Fruit fly (Drosophila melanogaster) whole organism, wandering third instar larva: Measurements from ENCODE around the gene CG7974.

ENCODE experiments used
- CG32264 ChIP-seq: fragments of 200-800 bp; sonication (Bioruptor generic); optimal IDR thresholded peaks from 2 replicates; lab custom pipeline; 2016; ENCODE audit warnings: missing biosample characterization, missing genetic modification characterization
- CG9705 ChIP-seq: fragments of 200-800 bp; sonication (Bioruptor generic); optimal IDR thresholded peaks from 2 replicates; lab custom pipeline; 2018; ENCODE audit warnings: missing biosample characterization, mild to moderate bottlenecking, missing genetic modification characterization
- CrebA ChIP-seq: fragments of 200-800 bp; sonication (Bioruptor generic); optimal IDR thresholded peaks from 2 replicates; lab custom pipeline; 2016; ENCODE audit warnings: missing biosample characterization, mild to moderate bottlenecking, missing genetic modification characterization, borderline replicate concordance
- Dif ChIP-seq: fragments of 200-275, 200-300 bp; sonication (Bioruptor generic); optimal IDR thresholded peaks from 2 replicates; lab custom pipeline; 2018; ENCODE audit warnings: missing biosample characterization, missing genetic modification characterization; ENCODE audit not compliant: partially characterized antibody
- GATAd ChIP-seq: sonication (Bioruptor generic); optimal IDR thresholded peaks from 2 replicates; lab custom pipeline; 2016; ENCODE audit warnings: missing biosample characterization, missing genetic modification characterization
- HLH106 ChIP-seq: fragments of 200-800 bp; optimal IDR thresholded peaks from 3 replicates; lab custom pipeline; 2019; ENCODE audit warnings: missing biosample characterization, mild to moderate bottlenecking, missing genetic modification characterization, moderate library complexity
- Hnf4 ChIP-seq: fragments of 200-800 bp; sonication (Bioruptor generic); optimal IDR thresholded peaks from 2 replicates; lab custom pipeline; 2016; ENCODE audit warnings: missing biosample characterization, mild to moderate bottlenecking, missing genetic modification characterization
- Hr78 ChIP-seq: fragments of >200 bp; optimal IDR thresholded peaks from 2 replicates; lab custom pipeline; 2017; ENCODE audit warnings: missing biosample characterization, missing genetic modification characterization
- Hr83 ChIP-seq: fragments of 200-300 bp; sonication (Bioruptor generic); optimal IDR thresholded peaks from 2 replicates; lab custom pipeline; 2016; ENCODE audit warnings: missing biosample characterization, mild to moderate bottlenecking, missing genetic modification characterization, moderate library complexity; ENCODE audit not compliant: poor library complexity, severe bottlenecking
- Jra ChIP-seq: sonication (Bioruptor generic); optimal IDR thresholded peaks from 2 replicates; lab custom pipeline; 2016; ENCODE audit warnings: missing biosample characterization, missing genetic modification characterization
- Mio ChIP-seq: sonication (Bioruptor generic); optimal IDR thresholded peaks from 2 replicates; lab custom pipeline; 2016; ENCODE audit warnings: missing biosample characterization, missing genetic modification characterization
- Myc ChIP-seq: fragments of >200 bp; optimal IDR thresholded peaks from 2 replicates; lab custom pipeline; 2017
- N ChIP-seq: fragments of >200 bp; optimal IDR thresholded peaks from 2 replicates; lab custom pipeline; 2018; ENCODE audit warnings: missing biosample characterization, missing external identifiers, missing genetic modification characterization
- OdsH ChIP-seq: fragments of 200-800 bp; sonication (Bioruptor generic); optimal IDR thresholded peaks from 2 replicates; lab custom pipeline; 2016; ENCODE audit warnings: missing biosample characterization, mild to moderate bottlenecking, missing genetic modification characterization
- Rel ChIP-seq, 2 experiments: fragments of 200-800 bp; sonication (Bioruptor generic) in 1 of 2; optimal IDR thresholded peaks; 2 replicates in 1 of 2; 3 replicates in 1 of 2; lab custom pipeline; 2016 to 2019; ENCODE audit warnings: mild to moderate bottlenecking in 2 of 2, missing biosample characterization in 2 of 2, missing genetic modification characterization in 2 of 2, moderate library complexity in 1 of 2
- Sp1 ChIP-seq: fragments of 200-800 bp; sonication (Bioruptor generic); optimal IDR thresholded peaks from 3 replicates; lab custom pipeline; 2019; ENCODE audit warnings: missing biosample characterization, mild to moderate bottlenecking, missing genetic modification characterization, moderate library complexity
- br ChIP-seq: fragments of 200-800 bp; sonication (Bioruptor generic); optimal IDR thresholded peaks from 2 replicates; lab custom pipeline; 2016; ENCODE audit warnings: missing biosample characterization, missing genetic modification characterization
- dl ChIP-seq, 2 experiments: fragments of 175-275, 200-275 bp in 1 of 2; fragments of 200-275 bp in 1 of 2; sonication (Bioruptor generic); optimal IDR thresholded peaks; lab custom pipeline; 2018; ENCODE audit warnings: mild to moderate bottlenecking in 2 of 2, missing biosample characterization in 2 of 2, missing genetic modification characterization in 2 of 2, moderate library complexity in 2 of 2; ENCODE audit not compliant: partially characterized antibody in 2 of 2, insufficient read depth in 1 of 2
- dmrt93B ChIP-seq: fragments of 200-800 bp; sonication (Bioruptor generic); optimal IDR thresholded peaks from 2 replicates; lab custom pipeline; 2018; ENCODE audit warnings: missing biosample characterization, mild to moderate bottlenecking, missing genetic modification characterization
- dsf ChIP-seq: sonication (Bioruptor generic); optimal IDR thresholded peaks from 2 replicates; lab custom pipeline; 2016; ENCODE audit warnings: missing biosample characterization, missing genetic modification characterization, borderline replicate concordance
- ey ChIP-seq: fragments of 200-800 bp; sonication (Bioruptor generic); optimal IDR thresholded peaks from 2 replicates; lab custom pipeline; 2016; ENCODE audit warnings: missing biosample characterization, missing genetic modification characterization
- foxo ChIP-seq, 2 experiments: fragments of 200-800 bp; sonication (Bioruptor generic); optimal IDR thresholded peaks; 2 replicates in 1 of 2; 3 replicates in 1 of 2; lab custom pipeline; 2016 to 2017; ENCODE audit warnings: missing biosample characterization in 2 of 2, missing genetic modification characterization in 2 of 2
- fru ChIP-seq: fragments of 200-800 bp; sonication (Bioruptor generic); optimal IDR thresholded peaks from 3 replicates; lab custom pipeline; 2016; ENCODE audit warnings: missing biosample characterization, mild to moderate bottlenecking, missing genetic modification characterization
- h ChIP-seq: fragments of 200-800 bp; sonication (Bioruptor generic); optimal IDR thresholded peaks from 3 replicates; lab custom pipeline; 2016; ENCODE audit warnings: missing biosample characterization, mild to moderate bottlenecking, missing genetic modification characterization
- jim ChIP-seq: fragments of 175-275, 200-325 bp; sonication (Bioruptor generic); optimal IDR thresholded peaks from 2 replicates; lab custom pipeline; 2016; ENCODE audit warnings: missing biosample characterization, mild to moderate bottlenecking, missing genetic modification characterization
- psq ChIP-seq: fragments of 200-800 bp; sonication (Bioruptor generic); optimal IDR thresholded peaks from 3 replicates; lab custom pipeline; 2017; ENCODE audit warnings: missing biosample characterization, mild to moderate bottlenecking, missing genetic modification characterization, moderate library complexity
- rgr ChIP-seq: fragments of 200-800 bp; sonication (Bioruptor generic); optimal IDR thresholded peaks from 3 replicates; lab custom pipeline; 2016; ENCODE audit warnings: missing biosample characterization, mild to moderate bottlenecking, missing genetic modification characterization
- sage ChIP-seq: fragments of 200-800 bp; sonication (Bioruptor generic); optimal IDR thresholded peaks from 2 replicates; lab custom pipeline; 2016; ENCODE audit warnings: missing biosample characterization, mild to moderate bottlenecking, missing genetic modification characterization
- sv ChIP-seq: fragments of 200-800 bp; sonication (Bioruptor generic); optimal IDR thresholded peaks from 3 replicates; lab custom pipeline; 2016; ENCODE audit warnings: missing biosample characterization, missing genetic modification characterization
- usp ChIP-seq: fragments of >200 bp; optimal IDR thresholded peaks from 2 replicates; lab custom pipeline; 2017; ENCODE audit warnings: missing biosample characterization, missing genetic modification characterization
- woc ChIP-seq: sonication (Bioruptor generic); optimal IDR thresholded peaks from 2 replicates; lab custom pipeline; 2016; ENCODE audit warnings: missing biosample characterization, mild to moderate bottlenecking, missing genetic modification characterization

Gene CG7974

DNA sequence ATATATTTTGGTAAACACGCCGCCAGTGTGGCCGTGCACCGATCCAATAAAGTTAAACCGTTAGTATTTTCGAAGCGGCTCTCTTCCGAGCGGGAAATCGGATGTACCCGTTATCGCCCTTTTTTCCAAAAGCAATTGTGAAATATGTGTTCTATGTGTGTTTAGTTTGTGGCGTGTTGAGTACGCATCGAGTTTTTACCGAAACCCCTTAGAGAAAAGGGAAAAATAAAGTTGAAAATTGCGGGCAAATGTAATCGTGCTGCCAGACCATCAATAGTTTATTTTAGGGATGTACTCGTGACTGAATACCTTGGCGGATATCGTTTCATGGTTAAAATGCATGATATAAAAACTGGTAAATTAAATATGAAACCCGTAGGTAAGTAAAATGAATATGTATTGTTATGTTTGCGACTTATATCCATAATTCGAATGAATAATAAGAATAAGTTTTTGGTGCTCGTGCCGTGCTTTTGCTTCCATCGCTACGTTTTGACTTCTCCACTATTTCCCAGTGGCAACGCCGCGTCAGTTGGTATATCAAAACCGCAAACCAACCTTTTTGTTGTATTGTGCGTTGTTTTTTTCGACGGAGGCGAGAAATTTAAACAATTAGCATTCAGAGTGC, 25.6 kb upstream of the CG7974 start, which contains the start of the genes Mettl2 and Bgb:
TSS of gene Mettl2 (minus strand) at position 51 of the 628 bp plus-strand sequence.
TSS of gene Bgb (plus strand) at position 527 of the 628 bp plus-strand sequence.
- TF ChIP-seq Sp1 (GFP tag; lab: Kevin White, UChicago) (peak; percentile 54), sv (peak; percentile 62), woc (peak; percentile 94), usp (GFP tag; lab: Kevin White, UChicago) (no peak), rgr (GFP tag; lab: Kevin White, UChicago) (peak; percentile 88), CG9705 (peak; percentile 79), Rel (GFP tag; optimal IDR thresholded peaks at IDR 0.05; lab: Kevin White, UChicago) (no peak), Rel (tag; optimal IDR thresholded peaks at IDR 0.05; lab: Kevin White, UChicago) (peak; percentile 16), HLH106 (peak; percentile 89), foxo (GFP tag; optimal IDR thresholded peaks at IDR 0.05; lab: Kevin White, UChicago) (peak in 1 of 2 experiments; percentile 89), Hnf4 (GFP tag; lab: Kevin White, UChicago) (no peak), N (GFP tag; lab: Kevin White, UChicago) (no peak), Myc (no peak), CrebA (no peak), h (GFP tag; lab: Kevin White, UChicago) (peak; percentile 86), fru (GFP tag; lab: Kevin White, UChicago) (peak; percentile 86), CG32264 (GFP tag; lab: Kevin White, UChicago) (peak; percentile 56), ey (GFP tag; lab: Kevin White, UChicago) (peak; percentile 83), dmrt93B (GFP tag; lab: Kevin White, UChicago) (peak; percentile 77), OdsH (GFP tag; lab: Kevin White, UChicago) (peak; percentile 71), psq (GFP tag; lab: Kevin White, UChicago) (peak; percentile 62), br (GFP tag; lab: Kevin White, UChicago) (peak; percentile 82), Hr83 (GFP tag; lab: Kevin White, UChicago) (peak; percentile 8)
- TF ChIP-seq, all 38 proteins: peak for 17

DNA sequence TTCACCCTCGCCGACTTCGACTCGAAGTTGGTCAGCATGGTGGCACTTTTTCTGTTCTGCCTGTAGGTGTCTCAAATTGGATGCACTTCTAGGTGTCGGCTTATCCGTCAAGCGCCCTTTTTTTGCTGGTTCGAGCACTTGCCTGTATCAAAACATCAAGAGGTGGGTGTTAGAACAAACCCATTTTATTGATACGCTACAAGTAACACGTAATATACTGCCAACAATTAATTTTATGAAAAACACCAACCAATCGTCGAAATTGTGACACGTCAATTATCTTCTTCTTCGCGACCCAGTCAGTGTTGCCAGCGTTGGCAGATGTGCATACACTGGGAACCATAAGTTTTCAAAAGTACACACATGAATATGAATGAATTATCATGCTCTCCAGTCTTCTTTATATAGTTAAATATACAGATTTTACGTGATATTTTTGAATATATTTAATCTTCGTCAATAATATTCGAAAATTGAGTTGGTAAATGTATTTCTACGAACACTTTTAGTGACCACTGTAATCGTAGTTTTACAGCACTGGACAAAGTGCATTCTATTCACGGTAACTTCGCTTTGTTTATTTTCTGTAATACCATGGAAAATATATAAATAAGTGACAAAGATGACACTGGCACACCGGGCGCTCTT, 19.9 kb upstream of the CG7974 start, which contains the start of the genes alphaCOP and CG13919:
TSS of gene alphaCOP (minus strand) at position 280 of the 648 bp plus-strand sequence.
TSS of gene CG13919 (plus strand) at position 548 of the 648 bp plus-strand sequence.
- TF ChIP-seq HLH106 (peak; percentile 98), OdsH (GFP tag; lab: Kevin White, UChicago) (peak; percentile 97), Jra (GFP tag; lab: Kevin White, UChicago) (peak; percentile 96), sage (no peak), dmrt93B (GFP tag; lab: Kevin White, UChicago) (peak; percentile 89), GATAd (GFP tag; lab: Kevin White, UChicago) (peak; percentile 78), Dif (no peak), CG32264 (GFP tag; lab: Kevin White, UChicago) (peak; percentile 91), Sp1 (GFP tag; lab: Kevin White, UChicago) (peak; percentile 97), ey (GFP tag; lab: Kevin White, UChicago) (peak; percentile 95), Hr83 (GFP tag; lab: Kevin White, UChicago) (peak; percentile 83), jim (no peak), usp (GFP tag; lab: Kevin White, UChicago) (no peak), CrebA (no peak), fru (GFP tag; lab: Kevin White, UChicago) (peak; percentile 95), rgr (GFP tag; lab: Kevin White, UChicago) (peak; percentile 98), dsf (GFP tag; lab: Kevin White, UChicago) (peak; percentile 94), Mio (GFP tag; lab: Kevin White, UChicago) (peak; percentile 60), Myc (peak; percentile 32), foxo (GFP tag; optimal IDR thresholded peaks at IDR 0.05; lab: Kevin White, UChicago) (peak; percentile 80 to 98), sv (peak; percentile 97), dl (GFP tag; optimal IDR thresholded peaks at IDR 0.05; lab: Kevin White, UChicago; ENCODE audit: insufficient read depth in 1 of 2, partially characterized antibody in 2 of 2) (no peak), CG9705 (peak; percentile 86), br (GFP tag; lab: Kevin White, UChicago) (peak; percentile 96), h (GFP tag; lab: Kevin White, UChicago) (peak; percentile 99), psq (GFP tag; lab: Kevin White, UChicago) (peak; percentile 95), Rel (GFP tag; optimal IDR thresholded peaks at IDR 0.05; lab: Kevin White, UChicago) (peak; percentile 88), Rel (tag; optimal IDR thresholded peaks at IDR 0.05; lab: Kevin White, UChicago) (peak; percentile 83), Hr78 (GFP tag; lab: Kevin White, UChicago) (no peak), woc (peak; percentile 96)
